Worm (Caenorhabditis elegans) whole organism, midembryonic: Measurements from ENCODE around the gene cpna-1.

Experiments
- flt-1 ChIP-seq: fragments of 200-800 bp; sonication (Bioruptor generic); IDR thresholded peaks from 2 replicates; pipeline ENCODE4 v1.3.6; 2022; ENCODE audit warnings: missing genetic modification characterization, missing compliant biosample characterization
- ref-1 ChIP-seq: fragments of 200-800 bp; sonication (Bioruptor generic); conservative IDR thresholded peaks from 2 replicates; pipeline ENCODE4 v1.3.6; 2022; ENCODE audit warnings: missing genetic modification reagents, missing genetic modification characterization, missing compliant biosample characterization
- tab-1 ChIP-seq: fragments of 200-800 bp; sonication (Bioruptor generic); IDR thresholded peaks from 2 replicates; pipeline ENCODE4 v1.3.6; 2022; ENCODE audit warnings: missing genetic modification characterization, missing compliant biosample characterization
- ztf-23 ChIP-seq: fragments of 200-800 bp; sonication (Bioruptor generic); IDR thresholded peaks from 2 replicates; pipeline ENCODE4 v1.3.6; 2022; ENCODE audit warnings: missing genetic modification reagents, missing genetic modification characterization, missing compliant biosample characterization

DNA sequence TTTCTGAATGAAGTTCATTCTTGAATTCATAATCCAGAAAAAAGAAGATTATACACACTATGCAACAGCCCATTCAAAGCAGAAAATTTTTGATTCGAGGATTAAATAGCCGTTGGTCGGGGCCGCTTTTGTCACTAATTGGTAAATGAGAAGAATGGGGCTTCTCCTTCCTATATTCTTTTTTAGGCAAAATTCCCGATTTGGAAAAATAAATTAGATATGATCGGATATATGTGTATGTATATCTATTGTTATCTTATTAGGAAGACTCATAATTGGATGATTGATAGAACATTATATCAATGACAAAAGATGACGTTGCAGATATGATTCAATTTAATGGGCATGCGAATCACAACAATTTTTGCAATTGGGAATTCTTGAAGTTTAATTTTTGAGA is 36.3 kb upstream of the cpna-1 start:
- no peak for TF ChIP-seq flt-1
- no peak for TF ChIP-seq ztf-23 (GFP tag; lab: Robert Waterston, UW)
- TF ChIP-seq ref-1 (GFP tag; lab: Robert Waterston, UW): no peak
- no peak for TF ChIP-seq tab-1 (GFP tag; lab: Robert Waterston, UW)
